Worm (Caenorhabditis elegans): ENCODE results near the gene sulp-2.

Gene sulp-2

ce11 chrX:5599224-5599623 is at the start of gene sulp-2:
sulp-2 (minus strand) TSS chrX:5599330.
- TF ChIP-seq ref-1 (GFP tag; conservative IDR thresholded peaks at IDR 0.05): no peak
- TF ChIP-seq klf-2 (GFP tag; conservative IDR thresholded peaks at IDR 0.05): no peak
- no peak for TF ChIP-seq ztf-29 (GFP tag; IDR thresholded peaks at IDR 0.05)
- TF ChIP-seq cog-1 (tag; optimal IDR thresholded peaks at IDR 0.05): no peak
- no peak for TF ChIP-seq ztf-23 (GFP tag; IDR thresholded peaks at IDR 0.05)
- no peak for TF ChIP-seq med-1 (GFP tag; optimal IDR thresholded peaks at IDR 0.05; ENCODE audit: insufficient read depth)
- no peak for TF ChIP-seq tab-1 (GFP tag; IDR thresholded peaks at IDR 0.05)
- no peak for TF ChIP-seq flt-1 (GFP tag; IDR thresholded peaks at IDR 0.05)
- no peak for TF ChIP-seq T22C8.4 (GFP tag; IDR thresholded peaks at IDR 0.05)

DNA sequence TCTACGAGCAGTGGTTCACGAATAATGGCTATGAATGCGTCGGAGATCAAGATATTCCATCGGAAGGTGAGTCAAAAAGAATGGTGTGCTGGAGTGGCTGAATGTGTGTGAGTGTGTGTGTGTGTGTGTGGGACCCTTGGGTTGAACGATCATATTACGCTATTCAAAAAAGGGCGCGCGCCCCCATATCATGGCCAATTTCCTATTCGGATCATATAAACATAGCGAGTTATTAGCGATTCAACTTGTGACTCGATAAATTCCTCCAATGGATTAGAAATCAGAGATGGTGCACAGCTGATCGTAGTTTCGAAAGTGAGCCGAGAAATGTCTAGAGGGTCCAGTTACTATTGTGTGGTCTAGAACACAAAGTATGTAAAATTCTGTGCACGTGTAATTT is 48.8 kb upstream of the sulp-2 start, which contains the start of gene srv-7:
Gene srv-7, minus strand, starts transcription at position 101 of the 400 bp plus-strand sequence.
- TF ChIP-seq flt-1 (GFP tag; IDR thresholded peaks at IDR 0.05): no peak
- TF ChIP-seq tab-1 (GFP tag; IDR thresholded peaks at IDR 0.05): no peak
- no peak for TF ChIP-seq ztf-23 (GFP tag; IDR thresholded peaks at IDR 0.05)
- TF ChIP-seq T22C8.4 (GFP tag; IDR thresholded peaks at IDR 0.05): no peak
- no peak for TF ChIP-seq cog-1 (tag; optimal IDR thresholded peaks at IDR 0.05)
- TF ChIP-seq med-1 (GFP tag; optimal IDR thresholded peaks at IDR 0.05; ENCODE audit: insufficient read depth): no peak
- no peak for TF ChIP-seq ref-1 (GFP tag; conservative IDR thresholded peaks at IDR 0.05)
- no peak for TF ChIP-seq klf-2 (GFP tag; conservative IDR thresholded peaks at IDR 0.05)
- no peak for TF ChIP-seq ztf-29 (GFP tag; IDR thresholded peaks at IDR 0.05)

DNA sequence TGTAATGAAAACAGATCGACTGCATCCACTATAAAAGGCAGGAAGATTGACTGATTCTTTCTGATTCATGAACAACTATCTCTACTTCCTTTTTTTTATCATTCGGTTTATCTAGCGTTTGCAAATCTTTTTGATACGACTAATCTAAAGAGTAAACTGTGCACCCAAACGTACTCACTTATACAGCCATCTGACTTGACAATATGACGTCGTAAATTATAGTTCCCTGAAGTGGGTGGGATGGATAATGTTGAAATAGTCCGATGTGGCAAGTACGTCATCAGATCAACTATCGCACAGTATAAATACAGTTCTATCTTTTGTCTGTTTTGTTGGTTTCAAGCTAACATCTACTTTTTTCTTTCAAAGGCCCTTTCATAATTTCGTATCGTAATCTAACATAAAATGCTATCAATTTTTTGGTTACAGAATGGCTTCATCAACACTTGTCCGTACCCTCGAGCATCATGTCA is 47.9 kb upstream of the sulp-2 start, which contains the start of gene T22B7.3:
Gene T22B7.3, plus strand, starts transcription at position 423 of the 473 bp plus-strand sequence.
- TF ChIP-seq cog-1 (tag; optimal IDR thresholded peaks at IDR 0.05) (no peak), med-1 (GFP tag; optimal IDR thresholded peaks at IDR 0.05; ENCODE audit: insufficient read depth) (no peak), ztf-23 (GFP tag; IDR thresholded peaks at IDR 0.05) (no peak), klf-2 (GFP tag; conservative IDR thresholded peaks at IDR 0.05) (no peak), T22C8.4 (GFP tag; IDR thresholded peaks at IDR 0.05) (no peak), flt-1 (GFP tag; IDR thresholded peaks at IDR 0.05) (no peak), ref-1 (GFP tag; conservative IDR thresholded peaks at IDR 0.05) (no peak), tab-1 (GFP tag; IDR thresholded peaks at IDR 0.05) (no peak)

ce11 chrX:5645606-5646005 is 46.5 kb upstream of the sulp-2 start:
- TF ChIP-seq med-1 (GFP tag; optimal IDR thresholded peaks at IDR 0.05; ENCODE audit: insufficient read depth) (no peak), klf-2 (GFP tag; conservative IDR thresholded peaks at IDR 0.05) (no peak)

- TF ChIP-seq cog-1 (tag; optimal IDR thresholded peaks at IDR 0.05): no peak
- TF ChIP-seq tab-1 (GFP tag; IDR thresholded peaks at IDR 0.05): no peak
- TF ChIP-seq flt-1 (GFP tag; IDR thresholded peaks at IDR 0.05): no peak
- no peak for TF ChIP-seq ref-1 (GFP tag; conservative IDR thresholded peaks at IDR 0.05)
- TF ChIP-seq T22C8.4 (GFP tag; IDR thresholded peaks at IDR 0.05): no peak
- TF ChIP-seq med-1 (GFP tag; optimal IDR thresholded peaks at IDR 0.05; ENCODE audit: insufficient read depth): no peak
- TF ChIP-seq ztf-23 (GFP tag; IDR thresholded peaks at IDR 0.05): no peak
- no peak for TF ChIP-seq klf-2 (GFP tag; conservative IDR thresholded peaks at IDR 0.05)
- no peak for TF ChIP-seq ztf-29 (GFP tag; IDR thresholded peaks at IDR 0.05)
These were observed 45.0 kb upstream of the sulp-2 start for ce11 chrX:5644112-5644511.

- TF ChIP-seq tab-1 (GFP tag; IDR thresholded peaks at IDR 0.05) (no peak), T22C8.4 (GFP tag; IDR thresholded peaks at IDR 0.05) (no peak), med-1 (GFP tag; optimal IDR thresholded peaks at IDR 0.05; ENCODE audit: insufficient read depth) (no peak), ref-1 (GFP tag; conservative IDR thresholded peaks at IDR 0.05) (no peak), klf-2 (GFP tag; conservative IDR thresholded peaks at IDR 0.05) (no peak), cog-1 (tag; optimal IDR thresholded peaks at IDR 0.05) (no peak), flt-1 (GFP tag; IDR thresholded peaks at IDR 0.05) (no peak), ztf-29 (GFP tag; IDR thresholded peaks at IDR 0.05) (no peak), ztf-23 (GFP tag; IDR thresholded peaks at IDR 0.05) (no peak)
These were observed 42.2 kb upstream of the sulp-2 start, which contains the start of gene T22B7.4 for ce11 chrX:5641315-5641714. T22B7.4 (minus strand) TSS chrX:5641415.

ce11 chrX:5639562-5639961 is 40.4 kb upstream of the sulp-2 start:
- TF ChIP-seq ref-1 (GFP tag; conservative IDR thresholded peaks at IDR 0.05) (no peak), med-1 (GFP tag; optimal IDR thresholded peaks at IDR 0.05; ENCODE audit: insufficient read depth) (no peak), ztf-29 (GFP tag; IDR thresholded peaks at IDR 0.05) (no peak), cog-1 (tag; optimal IDR thresholded peaks at IDR 0.05) (no peak), tab-1 (GFP tag; IDR thresholded peaks at IDR 0.05) (no peak), ztf-23 (GFP tag; IDR thresholded peaks at IDR 0.05) (no peak), T22C8.4 (GFP tag; IDR thresholded peaks at IDR 0.05) (no peak), klf-2 (GFP tag; conservative IDR thresholded peaks at IDR 0.05) (no peak)

ce11 chrX:5631626-5632025 is 32.5 kb upstream of the sulp-2 start, which contains the start of gene T22B7.8:
T22B7.8 (plus strand) TSS chrX:5631926.
- no peak for TF ChIP-seq klf-2 (GFP tag; conservative IDR thresholded peaks at IDR 0.05)
- no peak for TF ChIP-seq med-1 (GFP tag; optimal IDR thresholded peaks at IDR 0.05; ENCODE audit: insufficient read depth)
- TF ChIP-seq flt-1 (GFP tag; IDR thresholded peaks at IDR 0.05): no peak
- no peak for TF ChIP-seq T22C8.4 (GFP tag; IDR thresholded peaks at IDR 0.05)
- TF ChIP-seq ref-1 (GFP tag; conservative IDR thresholded peaks at IDR 0.05): no peak
- no peak for TF ChIP-seq cog-1 (tag; optimal IDR thresholded peaks at IDR 0.05)
- no peak for TF ChIP-seq ztf-23 (GFP tag; IDR thresholded peaks at IDR 0.05)
- TF ChIP-seq tab-1 (GFP tag; IDR thresholded peaks at IDR 0.05): no peak
- TF ChIP-seq ztf-29 (GFP tag; IDR thresholded peaks at IDR 0.05): no peak

ce11 chrX:5631008-5631407 is 31.9 kb upstream of the sulp-2 start:
- TF ChIP-seq klf-2 (GFP tag; conservative IDR thresholded peaks at IDR 0.05) (no peak), med-1 (GFP tag; optimal IDR thresholded peaks at IDR 0.05; ENCODE audit: insufficient read depth) (no peak), ztf-29 (GFP tag; IDR thresholded peaks at IDR 0.05) (no peak), T22C8.4 (GFP tag; IDR thresholded peaks at IDR 0.05) (no peak)

- TF ChIP-seq flt-1 (GFP tag; IDR thresholded peaks at IDR 0.05): no peak
- TF ChIP-seq klf-2 (GFP tag; conservative IDR thresholded peaks at IDR 0.05): no peak
- no peak for TF ChIP-seq med-1 (GFP tag; optimal IDR thresholded peaks at IDR 0.05; ENCODE audit: insufficient read depth)
- TF ChIP-seq tab-1 (GFP tag; IDR thresholded peaks at IDR 0.05): no peak
- TF ChIP-seq ref-1 (GFP tag; conservative IDR thresholded peaks at IDR 0.05): no peak
- TF ChIP-seq ztf-23 (GFP tag; IDR thresholded peaks at IDR 0.05): no peak
- no peak for TF ChIP-seq T22C8.4 (GFP tag; IDR thresholded peaks at IDR 0.05)
- no peak for TF ChIP-seq ztf-29 (GFP tag; IDR thresholded peaks at IDR 0.05)
- TF ChIP-seq cog-1 (tag; optimal IDR thresholded peaks at IDR 0.05): no peak
These were observed 30.8 kb upstream of the sulp-2 start, which contains the start of gene argn-1 for ce11 chrX:5629941-5630340. argn-1 (plus strand) TSS chrX:5630023.
